Fruit fly (Drosophila melanogaster): ENCODE measurements around the gene PGRP-SB2.
A peak's percentile ranks its signal among the peaks of the same experiment; 100 is the strongest.

The PGRP-SB2 gene

DNA sequence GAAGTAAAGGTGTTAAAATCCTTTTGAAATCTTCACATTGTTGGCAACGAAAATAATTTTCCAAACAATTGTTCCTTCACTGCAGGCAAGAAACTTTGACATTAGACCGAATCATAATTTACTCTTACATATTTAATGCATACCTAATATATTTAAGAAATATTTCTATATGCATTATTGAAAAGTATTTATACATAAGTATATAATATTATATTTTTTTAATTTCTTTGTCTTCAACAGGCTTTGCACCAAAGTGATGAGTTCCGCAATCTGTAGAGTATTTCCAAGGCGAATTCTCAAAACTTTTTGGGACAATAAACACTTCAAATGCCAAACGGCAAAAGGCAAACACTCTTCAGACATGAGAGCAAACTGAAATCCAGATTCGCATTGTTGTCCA is 29.3 kb upstream of the PGRP-SB2 start (continued):
- TF ChIP-seq sc (optimal IDR thresholded peaks at IDR 0.05) = no peak
- TF ChIP-seq sc (GFP tag; optimal IDR thresholded peaks at IDR 0.05) = peak; percentile 1
- no peak for TF ChIP-seq YL-1 (GFP tag; optimal IDR thresholded peaks at IDR 0.05)
- TF ChIP-seq CG12104 (GFP tag; optimal IDR thresholded peaks at IDR 0.05) = no peak
- no peak for TF ChIP-seq CG6791 (GFP tag; IDR thresholded peaks at IDR 0.05; ENCODE audit: partially characterized antibody)
- TF ChIP-seq CG18011 (GFP tag; optimal IDR thresholded peaks at IDR 0.05) = no peak
- TF ChIP-seq CG3838 (GFP tag; optimal IDR thresholded peaks at IDR 0.05) = no peak
- peak; percentile 57 for TF ChIP-seq fd96Cb (tag; optimal IDR thresholded peaks at IDR 0.05)
- TF ChIP-seq CG11093 (GFP tag; IDR thresholded peaks at IDR 0.05) = no peak
- 0 out of 2 replicates have a peak, but pooled peaks have one; percentile 21 for TF ChIP-seq sisA (GFP tag; IDR thresholded peaks at IDR 0.05)
- no peak for TF ChIP-seq CG6813 (GFP tag; optimal IDR thresholded peaks at IDR 0.05)
- TF ChIP-seq twi (tag; optimal IDR thresholded peaks at IDR 0.05) = no peak
- no peak for TF ChIP-seq Jarid2 (GFP tag; optimal IDR thresholded peaks at IDR 0.05)
- no peak for TF ChIP-seq CG2875 (GFP tag; optimal IDR thresholded peaks at IDR 0.05)
- no peak for TF ChIP-seq mirr (GFP tag; optimal IDR thresholded peaks at IDR 0.05)
- TF ChIP-seq sug (tag; optimal IDR thresholded peaks at IDR 0.05) = no peak
- no peak for TF ChIP-seq CG8089 (GFP tag; optimal IDR thresholded peaks at IDR 0.05)
- TF ChIP-seq CG12236 (GFP tag; optimal IDR thresholded peaks at IDR 0.05) = no peak
- no peak for TF ChIP-seq Dip2 (GFP tag; IDR thresholded peaks at IDR 0.05)
- no peak for TF ChIP-seq Vsx1 (GFP tag; optimal IDR thresholded peaks at IDR 0.05)
- TF ChIP-seq ssp (GFP tag; IDR thresholded peaks at IDR 0.05) = peak; percentile 46
- TF ChIP-seq CG2712 (tag; optimal IDR thresholded peaks at IDR 0.05) = peak; percentile 65
- no peak for TF ChIP-seq Gsc (GFP tag; IDR thresholded peaks at IDR 0.05)
- no peak for TF ChIP-seq CG8290 (GFP tag; optimal IDR thresholded peaks at IDR 0.05)
- TF ChIP-seq CG8290 (tag; optimal IDR thresholded peaks at IDR 0.05) = no peak
- no peak for TF ChIP-seq CG4617 (GFP tag; optimal IDR thresholded peaks at IDR 0.05; ENCODE audit: borderline replicate concordance)
- peak; percentile 46; the same call in 1 of the 2 replicates for TF ChIP-seq esg (GFP tag; conservative IDR thresholded peaks at IDR 0.05)
- no peak for TF ChIP-seq CG5953 (GFP tag; IDR thresholded peaks at IDR 0.05)
- TF ChIP-seq CG9727 (GFP tag; optimal IDR thresholded peaks at IDR 0.05) = peak; percentile 14
- no peak for TF ChIP-seq nerfin-2 (GFP tag; IDR thresholded peaks at IDR 0.05; ENCODE audit: partially characterized antibody)
- TF ChIP-seq Six4 (GFP tag; optimal IDR thresholded peaks at IDR 0.05) = no peak
- TF ChIP-seq pzg (GFP tag; optimal IDR thresholded peaks at IDR 0.05) = no peak
- peak; percentile 58 for TF ChIP-seq Drgx (GFP tag; IDR thresholded peaks at IDR 0.05)
- TF ChIP-seq CG13123 (GFP tag; optimal IDR thresholded peaks at IDR 0.05) = no peak
- no peak for TF ChIP-seq CG11560 (tag; IDR thresholded peaks at IDR 0.05)
- TF ChIP-seq Sox102F (GFP tag; optimal IDR thresholded peaks at IDR 0.05) = peak; percentile 75
- peak; percentile 30 for TF ChIP-seq CG14710 (tag; optimal IDR thresholded peaks at IDR 0.05)
- TF ChIP-seq tgo (GFP tag; IDR thresholded peaks at IDR 0.05) = peak; percentile 61; the same call in 2 of the 3 replicates
- no peak for TF ChIP-seq croc (GFP tag; conservative IDR thresholded peaks at IDR 0.05)
- no peak for TF ChIP-seq Nf-YB (GFP tag; optimal IDR thresholded peaks at IDR 0.05)
- no peak for TF ChIP-seq CG7745 (tag; optimal IDR thresholded peaks at IDR 0.05)
- TF ChIP-seq her (GFP tag; optimal IDR thresholded peaks at IDR 0.05) = no peak
- no peak for TF ChIP-seq rib (GFP tag; IDR thresholded peaks at IDR 0.05)
- TF ChIP-seq Bgb (GFP tag; IDR thresholded peaks at IDR 0.05; ENCODE audit: partially characterized antibody) = no peak
- TF ChIP-seq CG7556 (GFP tag; optimal IDR thresholded peaks at IDR 0.05) = peak; percentile 29
- TF ChIP-seq CG9437 (GFP tag; optimal IDR thresholded peaks at IDR 0.05) = peak; percentile 7
- TF ChIP-seq bab2 (GFP tag; optimal IDR thresholded peaks at IDR 0.05) = no peak
- no peak for TF ChIP-seq luna (GFP tag; optimal IDR thresholded peaks at IDR 0.05)
- no peak for TF ChIP-seq Bdp1 (GFP tag; optimal IDR thresholded peaks at IDR 0.05)
- peak; percentile 6 for TF ChIP-seq trem (tag; optimal IDR thresholded peaks at IDR 0.05)
- no peak for TF ChIP-seq D (optimal IDR thresholded peaks at IDR 0.05)
- no peak for TF ChIP-seq D (GFP tag; optimal IDR thresholded peaks at IDR 0.05)
